Fruit fly (Drosophila melanogaster) whole organism, embryonic: ENCODE data around the gene U2af50.
A peak's percentile ranks its signal among the peaks of the same experiment; 100 is the strongest.

Experiments
- Ada2b ChIP-seq: fragments of 200-800 bp; sonication (Bioruptor generic); IDR thresholded peaks from 2 replicates; pipeline ENCODE4 v1.3.6; 2022; ENCODE audit warnings: missing biosample characterization, missing genetic modification characterization
- Asciz ChIP-seq: fragments of 200-800 bp; sonication (Bioruptor generic); optimal IDR thresholded peaks from 2 replicates; lab custom pipeline; 2017; ENCODE audit warnings: missing biosample characterization, mild to moderate bottlenecking, missing genetic modification characterization, missing genetic modification reagents
- Atf-2 ChIP-seq: fragments of 200-800 bp; sonication (Bioruptor generic); optimal IDR thresholded peaks from 2 replicates; lab custom pipeline; 2016; ENCODE audit warnings: missing biosample characterization, missing genetic modification characterization
- C15 ChIP-seq: fragments of 200-800 bp; sonication (Bioruptor generic); IDR thresholded peaks from 3 replicates; pipeline ENCODE4 v1.3.6; 2022; ENCODE audit warnings: missing biosample characterization, missing genetic modification characterization
- CG12155 ChIP-seq: fragments of 200-800 bp; sonication (Bioruptor generic); optimal IDR thresholded peaks from 3 replicates; lab custom pipeline; 2016; ENCODE audit warnings: missing biosample characterization, missing genetic modification characterization
- CG12299 ChIP-seq: fragments of 200-800 bp; sonication (Bioruptor generic); optimal IDR thresholded peaks from 2 replicates; lab custom pipeline; 2018; ENCODE audit warnings: missing biosample characterization, mild to moderate bottlenecking, missing genetic modification characterization
- CG13894 ChIP-seq: fragments of 200-800 bp; sonication (Bioruptor generic); optimal IDR thresholded peaks from 3 replicates; lab custom pipeline; 2018; ENCODE audit warnings: missing biosample characterization, mild to moderate bottlenecking, missing genetic modification characterization, moderate library complexity
- CG14710 ChIP-seq: fragments of 200-800 bp; sonication (Bioruptor generic); optimal IDR thresholded peaks from 3 replicates; lab custom pipeline; 2019; ENCODE audit warnings: missing biosample characterization, mild to moderate bottlenecking, missing genetic modification characterization, moderate library complexity
- CG17328 ChIP-seq: fragments of 200-800 bp; sonication (Bioruptor generic); IDR thresholded peaks from 2 replicates; pipeline ENCODE4 v1.3.6; 2022; ENCODE audit warnings: missing biosample characterization, missing genetic modification characterization
- CG18599 ChIP-seq: fragments of 200-800 bp; sonication (Bioruptor generic); optimal IDR thresholded peaks from 3 replicates; lab custom pipeline; 2017; ENCODE audit warnings: missing biosample characterization, missing genetic modification characterization, mild to moderate bottlenecking, moderate library complexity, missing genetic modification reagents
- CG30020 ChIP-seq: fragments of 200-800 bp; optimal IDR thresholded peaks from 2 replicates; lab custom pipeline; 2019; ENCODE audit warnings: missing biosample characterization, mild to moderate bottlenecking, missing genetic modification characterization, moderate library complexity
- CG31388 ChIP-seq: fragments of 200-800 bp; sonication (Bioruptor generic); optimal IDR thresholded peaks from 2 replicates; lab custom pipeline; 2016; ENCODE audit warnings: missing biosample characterization, missing genetic modification characterization
- CG3726 ChIP-seq: fragments of 200-800 bp; sonication (Bioruptor generic); IDR thresholded peaks from 3 replicates; pipeline ENCODE4, ENCODE4 v1.3.6; 2022; ENCODE audit warnings: missing biosample characterization, missing genetic modification characterization
- CG3847 ChIP-seq: fragments of 200-800 bp; sonication (Bioruptor generic); IDR thresholded peaks from 2 replicates; pipeline ENCODE4 v1.3.6; 2022; ENCODE audit warnings: missing biosample characterization, missing genetic modification characterization
- CG4404 ChIP-seq: fragments of 200-800 bp; sonication (Bioruptor generic); IDR thresholded peaks from 2 replicates; pipeline ENCODE4 v1.3.6; 2022; ENCODE audit warnings: missing biosample characterization, missing genetic modification characterization
- CG4707 ChIP-seq: fragments of 200-800 bp; sonication (Bioruptor generic); optimal IDR thresholded peaks from 2 replicates; lab custom pipeline; 2018; ENCODE audit warnings: missing biosample characterization, mild to moderate bottlenecking, missing genetic modification characterization, moderate library complexity
- CG7987 ChIP-seq: fragments of 200-800 bp; sonication (Bioruptor generic); optimal IDR thresholded peaks from 2 replicates; lab custom pipeline; 2018; ENCODE audit warnings: missing biosample characterization, mild to moderate bottlenecking, missing genetic modification characterization, moderate library complexity
- CG9817 ChIP-seq: fragments of 200-800 bp; sonication (Bioruptor generic); optimal IDR thresholded peaks from 2 replicates; lab custom pipeline; 2018; ENCODE audit warnings: missing biosample characterization, mild to moderate bottlenecking, missing genetic modification characterization, moderate library complexity
- CkIIα-i1 ChIP-seq: fragments of 200-800 bp; sonication (Bioruptor generic); IDR thresholded peaks from 2 replicates; pipeline ENCODE4 v1.3.6; 2022; ENCODE audit warnings: missing biosample characterization, missing genetic modification characterization
- Dip3 ChIP-seq: fragments of 200-800 bp; sonication (Bioruptor generic); optimal IDR thresholded peaks from 3 replicates; lab custom pipeline; 2016; ENCODE audit warnings: missing biosample characterization, missing genetic modification characterization
- Dref ChIP-seq: fragments of 200-800 bp; sonication (Bioruptor generic); IDR thresholded peaks from 2 replicates; pipeline ENCODE4 v1.3.6; 2022; ENCODE audit warnings: missing biosample characterization, missing genetic modification characterization
- Ets97D ChIP-seq: fragments of 200-800 bp; sonication (Bioruptor generic); optimal IDR thresholded peaks from 3 replicates; lab custom pipeline; 2016; ENCODE audit warnings: missing biosample characterization, missing genetic modification characterization
- Fer2 ChIP-seq: fragments of 200-800 bp; sonication (Bioruptor generic); optimal IDR thresholded peaks from 2 replicates; lab custom pipeline; 2018; ENCODE audit warnings: missing biosample characterization, mild to moderate bottlenecking, missing genetic modification characterization, moderate library complexity
- GATAe ChIP-seq: fragments of 200-800 bp; sonication (Bioruptor generic); conservative IDR thresholded peaks from 2 replicates; pipeline ENCODE4 v1.3.6; 2022; ENCODE audit warnings: missing biosample characterization, missing genetic modification characterization
- HHEX ChIP-seq: fragments of 200-800 bp; sonication (Bioruptor generic); optimal IDR thresholded peaks from 3 replicates; lab custom pipeline; 2017; ENCODE audit warnings: missing biosample characterization, mild to moderate bottlenecking, missing genetic modification characterization, missing genetic modification reagents
- Hand ChIP-seq: fragments of 200-800 bp; sonication (Bioruptor generic); optimal IDR thresholded peaks from 2 replicates; lab custom pipeline; 2017; ENCODE audit warnings: mild to moderate bottlenecking, missing biosample characterization, missing genetic modification reagents, missing genetic modification characterization
- HmgZ ChIP-seq: fragments of 200-800 bp; sonication (Bioruptor generic); optimal IDR thresholded peaks from 2 replicates; lab custom pipeline; 2018; ENCODE audit warnings: missing biosample characterization, mild to moderate bottlenecking, missing genetic modification characterization
- Hr39 ChIP-seq: fragments of >200 bp; optimal IDR thresholded peaks from 2 replicates; lab custom pipeline; 2017
- Max ChIP-seq: fragments of 200-800 bp; sonication (Bioruptor generic); optimal IDR thresholded peaks from 2 replicates; lab custom pipeline; 2016; ENCODE audit warnings: missing biosample characterization, mild to moderate bottlenecking, missing genetic modification characterization
- Opbp ChIP-seq: fragments of 200-800 bp; sonication (Bioruptor generic); IDR thresholded peaks from 3 replicates; pipeline ENCODE4 v1.3.6; 2022; ENCODE audit warnings: missing biosample characterization, missing genetic modification characterization; ENCODE audit not compliant: partially characterized antibody
- Sox100B ChIP-seq: fragments of 200-800 bp; sonication (Bioruptor generic); optimal IDR thresholded peaks from 3 replicates; lab custom pipeline; 2018; ENCODE audit warnings: missing biosample characterization, mild to moderate bottlenecking, missing genetic modification characterization
- Spps ChIP-seq: fragments of 200-800 bp; sonication (Bioruptor generic); optimal IDR thresholded peaks from 2 replicates; lab custom pipeline; 2018; ENCODE audit warnings: missing biosample characterization, mild to moderate bottlenecking, missing genetic modification characterization
- Sry-δ ChIP-seq: fragments of 200-800 bp; sonication (Bioruptor generic); optimal IDR thresholded peaks from 2 replicates; lab custom pipeline; 2016; ENCODE audit warnings: missing biosample characterization, missing genetic modification characterization
- TFAM ChIP-seq: fragments of 200-800 bp; sonication (Bioruptor generic); optimal IDR thresholded peaks from 2 replicates; lab custom pipeline; 2017; ENCODE audit warnings: missing biosample characterization, missing genetic modification characterization, inconsistent platforms
- ap ChIP-seq: fragments of 200-800 bp; sonication (Bioruptor generic); IDR thresholded peaks from 2 replicates; pipeline ENCODE4 v1.3.6; 2022; ENCODE audit warnings: missing biosample characterization, missing genetic modification characterization
- danr ChIP-seq: fragments of 200-800 bp; sonication (Bioruptor generic); IDR thresholded peaks from 2 replicates; pipeline ENCODE4 v1.3.6; 2022; ENCODE audit warnings: missing biosample characterization, missing genetic modification characterization
- dmrt11E ChIP-seq: fragments of 200-800 bp; sonication (Bioruptor generic); optimal IDR thresholded peaks from 3 replicates; lab custom pipeline; 2018; ENCODE audit warnings: missing biosample characterization, mild to moderate bottlenecking, missing genetic modification characterization, moderate library complexity
- fd64A ChIP-seq: fragments of 200-800 bp; sonication (Bioruptor generic); optimal IDR thresholded peaks from 3 replicates; lab custom pipeline; 2018; ENCODE audit warnings: missing biosample characterization, mild to moderate bottlenecking, missing genetic modification characterization
- her ChIP-seq: fragments of 200-800 bp; sonication (Bioruptor generic); optimal IDR thresholded peaks from 2 replicates; lab custom pipeline; 2016; ENCODE audit warnings: missing biosample characterization, missing genetic modification characterization
- ind ChIP-seq: fragments of 200-800 bp; sonication (Bioruptor generic); optimal IDR thresholded peaks from 3 replicates; lab custom pipeline; 2016; ENCODE audit warnings: missing biosample characterization, missing genetic modification characterization
- jing ChIP-seq: fragments of 200-800 bp; sonication (Bioruptor generic); optimal IDR thresholded peaks from 2 replicates; lab custom pipeline; 2018; ENCODE audit warnings: missing biosample characterization, mild to moderate bottlenecking, missing genetic modification characterization
- nerfin-2 ChIP-seq: fragments of 200-800 bp; sonication (Bioruptor generic); IDR thresholded peaks from 2 replicates; pipeline ENCODE4 v1.3.6; 2022; ENCODE audit warnings: missing biosample characterization, missing genetic modification characterization; ENCODE audit not compliant: partially characterized antibody
- pb ChIP-seq: fragments of 200-800 bp; sonication (Bioruptor generic); optimal IDR thresholded peaks from 3 replicates; lab custom pipeline; 2016; ENCODE audit warnings: missing biosample characterization, missing genetic modification characterization
- sd ChIP-seq: fragments of 200-800 bp; sonication (Bioruptor generic); optimal IDR thresholded peaks from 3 replicates; lab custom pipeline; 2018; ENCODE audit warnings: missing biosample characterization, mild to moderate bottlenecking, missing genetic modification characterization, moderate library complexity
- sima ChIP-seq: fragments of 200-800 bp; sonication (Bioruptor generic); optimal IDR thresholded peaks from 2 replicates; lab custom pipeline; 2016; ENCODE audit warnings: missing biosample characterization, missing genetic modification characterization
- slbo ChIP-seq: fragments of 200-800 bp; sonication (Bioruptor generic); IDR thresholded peaks from 2 replicates; pipeline ENCODE4 v1.3.6; 2022; ENCODE audit warnings: missing biosample characterization, missing genetic modification characterization
- tll ChIP-seq, 2 experiments: fragments of 200-800 bp in 1 of 2; fragments of >200 bp in 1 of 2; sonication (Bioruptor generic) in 1 of 2; optimal IDR thresholded peaks; 2 replicates each; lab custom pipeline; 2017 to 2019; ENCODE audit warnings: missing biosample characterization in 2 of 2, missing genetic modification characterization in 2 of 2, mild to moderate bottlenecking in 1 of 2, moderate library complexity in 1 of 2
- usp ChIP-seq: fragments of >200 bp; optimal IDR thresholded peaks from 2 replicates; lab custom pipeline; 2017; ENCODE audit warnings: missing biosample characterization, missing genetic modification characterization
- yki ChIP-seq: fragments of >200 bp; optimal IDR thresholded peaks from 3 replicates; lab custom pipeline; 2018

U2af50 gene

dm6 chrX:16383667-16384515 lies 25.1 kb upstream of the U2af50 start (continued):
- TF ChIP-seq CG4707 (GFP tag; lab: Kevin White, UChicago) (peak; percentile 71), Ets97D (GFP tag; lab: Kevin White, UChicago) (no peak), Fer2 (tag; lab: Kevin White, UChicago) (peak; percentile 85), Atf-2 (GFP tag; lab: Kevin White, UChicago) (peak; percentile 44), HmgZ (tag; lab: Kevin White, UChicago) (peak; percentile 94), TFAM (peak; percentile 0), CG3847 (no peak), sima (GFP tag; lab: Kevin White, UChicago) (peak; percentile 38), CG13894 (tag; lab: Kevin White, UChicago) (peak; percentile 91), CG18599 (GFP tag; lab: Kevin White, UChicago) (peak; percentile 91), sd (peak; percentile 81), slbo (GFP tag; lab: Robert Waterston, UW) (no peak), C15 (peak; percentile 64; the same call in 1 of the 3 replicates), CG9817 (peak; percentile 56), CkIIα-i1 (GFP tag; lab: Robert Waterston, UW) (no peak), CG14710 (tag; lab: Kevin White, UChicago) (peak; percentile 78), CG12155 (GFP tag; lab: Kevin White, UChicago) (peak; percentile 24), CG12299 (tag; lab: Kevin White, UChicago) (peak; percentile 91), GATAe (GFP tag; lab: Robert Waterston, UW) (no peak), fd64A (peak; percentile 87), Ada2b (GFP tag; lab: Robert Waterston, UW) (no peak; the same call in 1 of the 2 replicates), Max (GFP tag; lab: Kevin White, UChicago) (peak; percentile 70), Sox100B (peak; percentile 85), danr (peak; percentile 26; the same call in 1 of the 2 replicates), Sry-δ (peak; percentile 11), tll (GFP tag; optimal IDR thresholded peaks at IDR 0.05; lab: Kevin White, UChicago) (no peak), Hand (GFP tag; lab: Kevin White, UChicago) (peak; percentile 78), her (GFP tag; lab: Kevin White, UChicago) (peak; percentile 63), jing (GFP tag; lab: Kevin White, UChicago) (no peak), Spps (tag; lab: Kevin White, UChicago) (peak; percentile 69), Opbp (GFP tag; lab: Robert Waterston, UW) (no peak), Hr39 (lab: Kevin White, UChicago) (no peak), yki (lab: Kevin White, UChicago) (no peak), ap (GFP tag; lab: Robert Waterston, UW) (peak; percentile 35; the same call in 1 of the 2 replicates), CG4404 (GFP tag; lab: Robert Waterston, UW) (no peak), ind (GFP tag; lab: Kevin White, UChicago) (no peak), HHEX (GFP tag; lab: Kevin White, UChicago) (peak; percentile 86), Asciz (peak; percentile 87), pb (GFP tag; lab: Kevin White, UChicago) (no peak), CG17328 (GFP tag; lab: Robert Waterston, UW) (peak; percentile 51; the same call in 1 of the 2 replicates), Dip3 (GFP tag; lab: Kevin White, UChicago) (peak; percentile 28), CG30020 (tag; lab: Kevin White, UChicago) (no peak), CG31388 (no peak), nerfin-2 (GFP tag; lab: Robert Waterston, UW) (no peak), dmrt11E (tag; lab: Kevin White, UChicago) (peak; percentile 73), CG3726 (GFP tag; lab: Robert Waterston, UW) (no peak; the same call in 2 of the 3 replicates), usp (no peak), CG7987 (GFP tag; lab: Kevin White, UChicago) (peak; percentile 93), Dref (no peak)
